Worm (Caenorhabditis elegans): Measurements from ENCODE around the gene T19C3.7.
A peak's percentile ranks its signal among the peaks of the same experiment; 100 is the strongest.

T19C3.7 gene

DNA sequence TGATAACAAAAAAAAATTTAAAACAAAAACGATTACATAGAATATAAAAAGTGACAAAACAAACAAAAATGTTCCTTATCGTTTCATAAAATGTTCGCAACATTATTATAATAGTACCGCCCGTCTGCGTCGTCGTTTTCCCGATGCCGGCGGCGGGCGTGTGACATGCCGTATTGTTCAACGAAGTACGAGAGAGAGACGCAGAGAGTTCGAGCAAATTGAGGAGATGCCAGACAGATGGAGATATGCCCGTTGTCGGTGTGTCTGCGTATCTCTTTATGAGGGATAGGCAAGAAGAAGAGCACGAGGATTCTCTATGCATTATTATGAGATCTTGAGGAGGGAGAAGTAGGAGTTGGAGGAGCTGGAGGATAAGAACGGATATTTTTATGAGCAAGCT is 12.2 kb downstream of the T19C3.7 start (continued):
- TF ChIP-seq lin-15B (tag; optimal IDR thresholded peaks at IDR 0.05) = no peak
- no peak for TF ChIP-seq cey-2 (tag; optimal IDR thresholded peaks at IDR 0.05; ENCODE audit: borderline replicate concordance, insufficient read depth)
- peak; percentile 66; the same call in 1 of the 2 replicates for TF ChIP-seq T26A8.4 (GFP tag; IDR thresholded peaks at IDR 0.05)
- TF ChIP-seq nhr-76 (tag; optimal IDR thresholded peaks at IDR 0.05) = no peak
- TF ChIP-seq aha-1 (tag) = peak; percentile 99
- TF ChIP-seq unc-39 (tag; optimal IDR thresholded peaks at IDR 0.05) = no peak
- TF ChIP-seq ztf-11 (tag; optimal IDR thresholded peaks at IDR 0.05) = no peak
- no peak for TF ChIP-seq F10B5.3 (tag; optimal IDR thresholded peaks at IDR 0.05)
- peak; percentile 65 for TF ChIP-seq lin-38 (GFP tag; IDR thresholded peaks at IDR 0.05)
- peak; percentile 26 for TF ChIP-seq egl-27 (tag; optimal IDR thresholded peaks at IDR 0.05)
- no peak for TF ChIP-seq Y5F2A.4 (GFP tag; optimal IDR thresholded peaks at IDR 0.05)
- TF ChIP-seq rbr-2 (tag; optimal IDR thresholded peaks at IDR 0.05) = peak; percentile 80
- TF ChIP-seq tag-97 (GFP tag; IDR thresholded peaks at IDR 0.05) = no peak
- no peak for TF ChIP-seq R02D3.7 (tag; optimal IDR thresholded peaks at IDR 0.05)
- TF ChIP-seq duxl-1 (tag; optimal IDR thresholded peaks at IDR 0.05; ENCODE audit: poor library complexity) = peak; percentile 42
- peak; percentile 73; the same call in 1 of the 2 replicates for TF ChIP-seq lin-1 (GFP tag; IDR thresholded peaks at IDR 0.05)
- no peak for TF ChIP-seq ceh-32 (tag; optimal IDR thresholded peaks at IDR 0.05; ENCODE audit: poor library complexity)
- TF ChIP-seq set-16 (GFP tag; IDR thresholded peaks at IDR 0.05) = peak; percentile 65; the same call in 1 of the 2 replicates
- no peak for TF ChIP-seq nhr-42 (GFP tag; IDR thresholded peaks at IDR 0.05)
- TF ChIP-seq vab-7 (GFP tag; IDR thresholded peaks at IDR 0.05) = no peak
- TF ChIP-seq unc-62 (GFP tag; optimal IDR thresholded peaks at IDR 0.05 in 1 of 2) = peak in 1 of 2 experiments; percentile 42
- no peak for TF ChIP-seq unc-62 (tag; optimal IDR thresholded peaks at IDR 0.05)
- TF ChIP-seq nhr-25 (tag; optimal IDR thresholded peaks at IDR 0.05; ENCODE audit: borderline replicate concordance, insufficient read depth) = peak; percentile 36
- TF ChIP-seq F44E2.7 (GFP tag; IDR thresholded peaks at IDR 0.05) = no peak
- TF ChIP-seq hlh-11 (tag; optimal IDR thresholded peaks at IDR 0.05) = peak; percentile 99
- peak; percentile 93 for TF ChIP-seq php-3 (GFP tag; IDR thresholded peaks at IDR 0.05)
- peak; percentile 87 for TF ChIP-seq nhr-11 (tag; optimal IDR thresholded peaks at IDR 0.05)
- no peak for TF ChIP-seq ceh-44 (GFP tag; IDR thresholded peaks at IDR 0.05)
- peak; percentile 98 for TF ChIP-seq nhr-28 (tag; optimal IDR thresholded peaks at IDR 0.05)
- peak; percentile 60 to 96 for TF ChIP-seq mdl-1 (tag; optimal IDR thresholded peaks at IDR 0.05)
- TF ChIP-seq dmd-6 (GFP tag; IDR thresholded peaks at IDR 0.05) = peak; percentile 95
- TF ChIP-seq mxl-3 (GFP tag; optimal IDR thresholded peaks at IDR 0.05) = peak; percentile 98
- no peak for TF ChIP-seq nhr-10 (tag; optimal IDR thresholded peaks at IDR 0.05)
- 0 out of 2 replicates have a peak, but pooled peaks have one; percentile 17 for TF ChIP-seq dmd-9 (GFP tag; IDR thresholded peaks at IDR 0.05)
- no peak for TF ChIP-seq lir-3 (tag; optimal IDR thresholded peaks at IDR 0.05)
- TF ChIP-seq lim-7 (GFP tag; IDR thresholded peaks at IDR 0.05) = no peak
- no peak for TF ChIP-seq F49E8.2 (tag; optimal IDR thresholded peaks at IDR 0.05; ENCODE audit: borderline replicate concordance)
- no peak for TF ChIP-seq F26F4.8 (GFP tag; conservative IDR thresholded peaks at IDR 0.05)
- TF ChIP-seq nhr-41 (GFP tag; IDR thresholded peaks at IDR 0.05) = 0 out of 2 replicates have a peak, but pooled peaks have one; percentile 22
- peak; percentile 83 for TF ChIP-seq nhr-48 (tag; optimal IDR thresholded peaks at IDR 0.05)
- peak; percentile 25 for TF ChIP-seq fkh-10 (GFP tag; optimal IDR thresholded peaks at IDR 0.05)
- TF ChIP-seq daf-12 (tag; optimal IDR thresholded peaks at IDR 0.05) = no peak
- peak; percentile 77 for TF ChIP-seq tra-1 (GFP tag; IDR thresholded peaks at IDR 0.05)
- no peak for TF ChIP-seq ztf-7 (tag; optimal IDR thresholded peaks at IDR 0.05)
- TF ChIP-seq dpl-1 (GFP tag; optimal IDR thresholded peaks at IDR 0.05) = peak; percentile 51
- TF ChIP-seq snpc-4 (tag; optimal IDR thresholded peaks at IDR 0.05) = no peak
- TF ChIP-seq pha-4 (GFP tag; IDR thresholded peaks at IDR 0.05) = peak; percentile 78
- TF ChIP-seq pha-4 (tag; optimal IDR thresholded peaks at IDR 0.05) = no peak
- TF ChIP-seq spr-3 (GFP tag; optimal IDR thresholded peaks at IDR 0.05) = no peak
- TF ChIP-seq jun-1 (tag; optimal IDR thresholded peaks at IDR 0.05) = peak; percentile 58
- TF ChIP-seq D1046.2 (GFP tag; IDR thresholded peaks at IDR 0.05) = no peak

All from whole organism, L4 larva.